Worm (Caenorhabditis elegans) whole organism, L4/young adult: Measurements from ENCODE around the gene B0238.9.

Experiments used
- W03F9.2 ChIP-seq: fragments of 150-350 bp; optimal IDR thresholded peaks from 2 replicates; lab custom pipeline; 2014; ENCODE audit warnings: missing biosample characterization, missing genetic modification characterization
- dao-5 ChIP-seq: sonication (generic microtip); optimal IDR thresholded peaks from 2 replicates; lab custom pipeline; 2016; ENCODE audit warnings: missing genotype, missing genetic modification characterization, moderate library complexity, missing compliant biosample characterization
- him-1 ChIP-seq: sonication (generic microtip); optimal IDR thresholded peaks from 2 replicates; lab custom pipeline; 2016; ENCODE audit warnings: missing genotype, missing genetic modification reagents, missing genetic modification characterization, missing compliant biosample characterization

DNA sequence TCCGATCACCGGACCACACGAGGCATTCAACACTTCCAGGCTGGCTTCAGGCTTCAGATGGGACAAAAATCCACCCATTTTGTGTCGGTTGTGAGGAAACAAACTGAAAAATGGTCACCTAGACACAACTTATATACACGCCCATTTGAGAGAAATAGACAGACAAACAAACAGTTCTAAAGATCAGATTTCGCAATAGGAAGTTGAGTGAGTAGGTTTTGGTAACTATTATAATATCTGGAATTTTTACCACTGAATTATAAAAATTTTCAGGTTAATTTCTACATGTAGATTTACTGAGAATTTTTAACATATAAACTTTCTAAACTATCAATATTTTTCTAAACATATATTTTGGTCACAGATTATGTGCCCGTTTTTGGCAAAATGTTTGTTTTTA, 44.1 kb downstream of the B0238.9 start, which contains the start of gene cest-32:
- TF ChIP-seq him-1 (tag; lab: Kevin White, UChicago) (no peak), W03F9.2 (no peak), dao-5 (tag; lab: Kevin White, UChicago) (no peak)
